Worm (Caenorhabditis elegans): ENCODE measurements around the gene E02H9.3.
A peak's percentile ranks its signal among the peaks of the same experiment; 100 is the strongest.
"Not testable (repeated sequence)": the region's sequence is repeated elsewhere in the genome, so short reads cannot be mapped to it uniquely, and the experiment has no call there.

Gene E02H9.3

DNA sequence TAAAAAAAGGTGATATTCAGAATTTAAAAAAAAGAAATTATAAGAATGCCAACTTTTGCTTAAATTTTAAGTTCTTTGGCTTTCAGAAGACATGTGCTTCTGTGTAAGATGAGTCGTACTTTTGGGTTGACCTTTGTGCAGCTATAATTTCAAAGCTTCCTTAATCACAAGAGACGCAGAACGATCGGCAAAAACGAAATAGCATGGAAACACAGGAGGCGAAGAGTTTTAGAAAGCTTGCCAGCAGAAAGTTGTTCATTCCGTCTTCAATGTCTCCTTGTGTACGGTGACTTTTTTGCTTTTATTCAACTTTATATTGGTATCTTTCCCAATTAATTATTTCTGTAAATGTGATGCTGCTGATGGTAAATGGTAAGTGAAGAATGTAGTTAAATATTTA lies 25.9 kb upstream of the E02H9.3 start:
- TF ChIP-seq ama-1 (optimal IDR thresholded peaks at IDR 0.05) (no peak), ceh-82 (tag; optimal IDR thresholded peaks at IDR 0.05) (no peak), snpc-4 (tag; optimal IDR thresholded peaks at IDR 0.05) (no peak), daf-16 (GFP tag; optimal IDR thresholded peaks at IDR 0.05) (no peak), daf-16 (tag; optimal IDR thresholded peaks at IDR 0.05) (no peak), nhr-25 (tag; optimal IDR thresholded peaks at IDR 0.05; ENCODE audit: borderline replicate concordance, insufficient read depth) (no peak), ceh-62 (tag; optimal IDR thresholded peaks at IDR 0.05) (no peak), nhr-28 (tag; optimal IDR thresholded peaks at IDR 0.05) (peak; percentile 9), duxl-1 (tag; optimal IDR thresholded peaks at IDR 0.05; ENCODE audit: poor library complexity) (peak; percentile 14), nhr-11 (tag; optimal IDR thresholded peaks at IDR 0.05) (no peak), set-16 (GFP tag; IDR thresholded peaks at IDR 0.05) (no peak), nhr-48 (tag; optimal IDR thresholded peaks at IDR 0.05) (no peak), lin-13 (GFP tag; optimal IDR thresholded peaks at IDR 0.05) (no peak), spr-3 (GFP tag; optimal IDR thresholded peaks at IDR 0.05) (no peak)

DNA sequence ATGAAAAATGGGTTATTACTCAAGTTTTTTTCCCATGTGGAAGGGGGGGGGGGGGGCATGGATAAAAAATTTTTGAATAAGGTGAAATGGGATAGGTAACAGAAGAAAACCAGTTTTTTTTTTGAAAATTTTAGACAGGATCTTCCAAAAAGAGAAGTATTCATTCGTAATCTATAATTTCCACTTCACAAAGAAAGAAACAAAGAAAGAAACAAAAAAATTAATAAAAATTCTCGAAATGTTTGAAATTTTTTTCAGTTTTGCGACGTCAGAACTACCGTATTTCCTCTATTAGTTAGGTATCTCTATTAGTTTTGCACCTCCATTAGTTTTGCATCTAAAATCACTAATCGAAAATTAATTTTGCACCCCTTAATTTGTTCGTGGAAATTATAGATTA lies 23.5 kb upstream of the E02H9.3 start, which contains the start of gene W04B5.6:
TSS of gene W04B5.6 (minus strand) at position 101 of the 400 bp plus-strand sequence.
- not testable (repeated sequence) for TF ChIP-seq lsy-2 (tag; optimal IDR thresholded peaks at IDR 0.05); daf-8 (GFP tag; IDR thresholded peaks at IDR 0.05); aly-2 (tag; optimal IDR thresholded peaks at IDR 0.05)

DNA sequence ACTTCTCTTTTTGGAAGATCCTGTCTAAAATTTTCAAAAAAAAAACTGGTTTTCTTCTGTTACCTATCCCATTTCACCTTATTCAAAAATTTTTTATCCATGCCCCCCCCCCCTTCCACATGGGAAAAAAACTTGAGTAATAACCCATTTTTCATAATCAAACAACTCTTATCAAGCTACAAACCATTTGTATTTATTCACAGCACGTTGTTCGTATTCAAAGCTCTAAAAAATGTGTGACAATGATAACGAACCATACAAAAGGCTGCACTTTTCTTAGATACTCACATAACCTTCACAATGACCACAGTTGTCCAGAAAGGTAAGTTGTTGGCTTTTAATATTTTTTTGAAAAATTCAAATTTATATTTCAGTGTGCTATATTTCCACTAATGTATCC lies 23.0 kb upstream of the E02H9.3 start, which contains the start of gene E02H9.6:
TSS of gene E02H9.6 (plus strand) at position 301 of the 400 bp plus-strand sequence.
- TF ChIP-seq duxl-1 (tag; optimal IDR thresholded peaks at IDR 0.05; ENCODE audit: poor library complexity); hlh-11 (tag; optimal IDR thresholded peaks at IDR 0.05); hmg-1.1 (GFP tag; IDR thresholded peaks at IDR 0.05): not testable (repeated sequence)

DNA sequence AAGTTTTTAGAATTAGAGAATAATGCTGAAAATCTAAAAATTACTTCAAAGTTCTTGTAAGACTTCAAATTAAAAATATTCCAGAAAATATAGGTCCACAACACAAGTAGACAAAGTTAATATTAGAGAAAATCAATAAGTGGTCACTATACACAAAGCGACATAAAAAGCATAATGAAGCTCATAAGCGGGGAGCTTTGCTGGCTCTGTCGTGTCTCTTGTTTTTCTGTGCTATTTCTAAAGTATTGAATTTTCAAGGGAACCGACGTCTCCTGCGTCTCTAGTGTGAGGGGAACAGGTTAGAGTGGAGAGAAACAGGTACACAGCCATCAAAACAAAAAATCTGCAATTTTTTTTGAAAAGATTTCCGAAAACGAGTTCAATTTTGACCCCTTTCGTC lies 20.3 kb upstream of the E02H9.3 start, which contains the start of gene E02H9.13:
TSS of gene E02H9.13 (minus strand) at position 199 of the 400 bp plus-strand sequence.
- TF ChIP-seq php-3 (GFP tag; IDR thresholded peaks at IDR 0.05), result no peak
- TF ChIP-seq unc-62 (GFP tag; optimal IDR thresholded peaks at IDR 0.05 in 1 of 2), result peak in 1 of 2 experiments; percentile 29
- TF ChIP-seq unc-62 (tag; optimal IDR thresholded peaks at IDR 0.05), result no peak

DNA sequence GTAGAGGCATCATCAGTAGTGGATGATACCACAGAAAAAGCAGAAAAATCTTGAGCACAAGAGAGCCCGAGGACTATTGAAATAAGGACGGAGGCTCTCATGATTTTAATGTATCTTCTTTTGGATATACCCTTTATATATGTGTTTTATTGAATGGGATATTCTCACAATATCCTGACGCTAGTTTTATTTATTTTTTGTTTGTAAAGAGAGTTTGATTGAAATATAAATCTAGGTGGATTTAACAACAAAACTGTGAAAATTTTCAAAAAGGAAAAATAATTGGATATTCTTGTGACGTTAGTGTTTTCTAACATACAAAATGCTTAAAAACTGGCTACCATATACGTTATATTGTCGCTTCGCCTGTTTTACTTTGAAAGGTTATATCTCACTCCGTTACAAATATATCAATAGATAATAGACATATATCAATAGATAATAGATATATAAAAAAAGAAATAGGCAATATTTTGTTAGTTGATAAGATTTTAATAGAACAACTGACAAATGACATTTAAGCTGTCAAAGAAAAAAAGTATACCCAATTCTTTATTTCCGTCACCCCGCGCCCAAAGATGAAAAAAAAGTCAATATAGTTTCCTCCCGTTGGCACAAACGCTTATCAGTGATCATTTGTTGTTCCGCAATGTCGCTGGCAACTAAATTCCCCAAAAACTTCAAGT lies 13.1 kb upstream of the E02H9.3 start, which contains the start of the genes E02H9.7 and klo-2:
TSS of gene E02H9.7 (minus strand) at position 101 of the 686 bp plus-strand sequence.
TSS of gene klo-2 (plus strand) at position 636 of the 686 bp plus-strand sequence.
- TF ChIP-seq nhr-28 (tag; optimal IDR thresholded peaks at IDR 0.05) (peak; percentile 0), ceh-44 (GFP tag; IDR thresholded peaks at IDR 0.05) (no peak), pqm-1 (tag; optimal IDR thresholded peaks at IDR 0.05) (peak; percentile 15)

DNA sequence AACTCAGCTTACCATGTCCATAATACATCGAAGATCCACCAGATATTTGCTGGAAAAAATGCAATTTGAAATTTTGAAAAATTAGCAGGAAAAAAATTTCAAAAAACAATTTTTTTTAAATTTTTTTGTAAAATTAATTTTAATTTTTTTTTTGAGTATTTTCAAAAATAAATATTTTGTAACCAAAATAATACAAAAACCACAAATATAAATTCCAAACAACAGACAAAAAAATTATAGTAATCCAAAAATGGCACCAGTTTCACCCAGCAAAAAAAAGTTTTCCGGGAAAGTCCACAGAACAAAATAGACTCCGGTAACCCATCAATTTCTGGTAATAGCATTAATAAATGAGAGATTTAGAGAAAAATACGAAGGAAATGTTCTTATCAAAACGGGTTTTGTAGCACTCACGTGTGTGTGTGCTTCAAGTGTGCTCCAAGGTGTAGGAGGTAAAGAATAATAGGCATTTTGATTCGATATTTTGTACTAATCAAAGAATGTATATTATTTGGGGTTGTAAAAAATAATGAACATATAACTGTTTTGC lies 4.0 kb upstream of the E02H9.3 start, which contains the start of gene nhr-121:
TSS of gene nhr-121 (minus strand) at position 51 of the 550 bp plus-strand sequence.
- TF ChIP-seq nhr-77 (tag; optimal IDR thresholded peaks at IDR 0.05) (peak; percentile 57), tra-1 (GFP tag; IDR thresholded peaks at IDR 0.05) (no peak), dve-1 (tag; optimal IDR thresholded peaks at IDR 0.05; ENCODE audit: insufficient read depth) (peak; percentile 72), gei-8 (GFP tag; optimal IDR thresholded peaks at IDR 0.05) (no peak), zip-11 (GFP tag; IDR thresholded peaks at IDR 0.05) (no peak), dmd-6 (GFP tag; IDR thresholded peaks at IDR 0.05) (peak; percentile 70), nhr-28 (tag; optimal IDR thresholded peaks at IDR 0.05) (peak; percentile 96), hlh-11 (tag; optimal IDR thresholded peaks at IDR 0.05) (peak; percentile 61), aha-1 (tag) (peak; percentile 92), snpc-1.2 (GFP tag; IDR thresholded peaks at IDR 0.05) (no peak), dmd-9 (GFP tag; IDR thresholded peaks at IDR 0.05) (no peak), mdl-1 (tag; optimal IDR thresholded peaks at IDR 0.05) (peak in 1 of 2 experiments; percentile 62), F49E8.2 (tag; optimal IDR thresholded peaks at IDR 0.05; ENCODE audit: borderline replicate concordance) (no peak), ces-1 (GFP tag; optimal IDR thresholded peaks at IDR 0.05) (no peak), D1046.2 (GFP tag; IDR thresholded peaks at IDR 0.05) (no peak), lin-13 (GFP tag; optimal IDR thresholded peaks at IDR 0.05) (no peak), pqm-1 (tag; optimal IDR thresholded peaks at IDR 0.05) (peak; percentile 10), ztf-11 (tag; optimal IDR thresholded peaks at IDR 0.05) (no peak), mes-2 (tag; optimal IDR thresholded peaks at IDR 0.05; ENCODE audit: poor library complexity, severe bottlenecking) (no peak), mxl-2 (GFP tag; conservative IDR thresholded peaks at IDR 0.05) (no peak)

Data from whole organism, L4 larva.